Fruit fly (Drosophila melanogaster) whole organism, pupa: Measurements from ENCODE around the gene CG10026.

Source experiments
- CG12605 ChIP-seq: fragments of 200-800 bp; sonication (Bioruptor generic); IDR thresholded peaks from 2 replicates; pipeline ENCODE4 v1.3.6; 2022; ENCODE audit warnings: missing biosample characterization, missing genetic modification characterization
- CG13204 ChIP-seq: fragments of 200-800 bp; sonication (Bioruptor generic); optimal IDR thresholded peaks from 2 replicates; lab custom pipeline; 2018; ENCODE audit warnings: missing biosample characterization, mild to moderate bottlenecking, missing genetic modification characterization, moderate library complexity
- CG14655 ChIP-seq: fragments of 200-800 bp; sonication (Bioruptor generic); optimal IDR thresholded peaks from 3 replicates; lab custom pipeline; 2017; ENCODE audit warnings: mild to moderate bottlenecking, missing biosample characterization, missing genetic modification reagents, missing genetic modification characterization
- CG15710 ChIP-seq: fragments of 200-800 bp; sonication (Bioruptor generic); optimal IDR thresholded peaks from 2 replicates; lab custom pipeline; 2018; ENCODE audit warnings: missing biosample characterization, mild to moderate bottlenecking, missing genetic modification characterization, moderate library complexity
- CG17806 ChIP-seq: fragments of 200-800 bp; sonication (Bioruptor generic); optimal IDR thresholded peaks from 2 replicates; lab custom pipeline; 2018; ENCODE audit warnings: missing biosample characterization, mild to moderate bottlenecking, missing genetic modification characterization, moderate library complexity
- CG32121 ChIP-seq: fragments of 200-800 bp; sonication (Bioruptor generic); IDR thresholded peaks from 2 replicates; pipeline ENCODE4 v1.3.6; 2022; ENCODE audit warnings: missing biosample characterization, missing genetic modification characterization
- CG4496 ChIP-seq: fragments of 200-800 bp; sonication (Bioruptor generic); IDR thresholded peaks from 3 replicates; pipeline ENCODE4 v1.3.6; 2022; ENCODE audit warnings: missing biosample characterization, missing genetic modification characterization
- CG8159 ChIP-seq: fragments of 200-800 bp; sonication (Bioruptor generic); optimal IDR thresholded peaks from 3 replicates; lab custom pipeline; 2018; ENCODE audit warnings: missing biosample characterization, mild to moderate bottlenecking, missing genetic modification characterization, moderate library complexity
- EcR ChIP-seq: fragments of 200-800 bp; sonication (Bioruptor generic); optimal IDR thresholded peaks from 3 replicates; lab custom pipeline; 2019; ENCODE audit warnings: missing biosample characterization, missing genetic modification characterization, mild to moderate bottlenecking, moderate library complexity, missing genetic modification reagents
- Ets98B ChIP-seq: fragments of 200-800 bp; sonication (Bioruptor generic); IDR thresholded peaks from 2 replicates; pipeline ENCODE4 v1.3.6; 2022; ENCODE audit warnings: missing biosample characterization, missing genetic modification characterization
- Pif1A ChIP-seq: fragments of 200-800 bp; sonication (Bioruptor generic); optimal IDR thresholded peaks from 3 replicates; lab custom pipeline; 2016; ENCODE audit warnings: missing biosample characterization, missing genetic modification characterization
- gl ChIP-seq: fragments of 200-800 bp; sonication (Bioruptor generic); optimal IDR thresholded peaks from 2 replicates; lab custom pipeline; 2018; ENCODE audit warnings: missing biosample characterization, mild to moderate bottlenecking, missing genetic modification characterization

DNA sequence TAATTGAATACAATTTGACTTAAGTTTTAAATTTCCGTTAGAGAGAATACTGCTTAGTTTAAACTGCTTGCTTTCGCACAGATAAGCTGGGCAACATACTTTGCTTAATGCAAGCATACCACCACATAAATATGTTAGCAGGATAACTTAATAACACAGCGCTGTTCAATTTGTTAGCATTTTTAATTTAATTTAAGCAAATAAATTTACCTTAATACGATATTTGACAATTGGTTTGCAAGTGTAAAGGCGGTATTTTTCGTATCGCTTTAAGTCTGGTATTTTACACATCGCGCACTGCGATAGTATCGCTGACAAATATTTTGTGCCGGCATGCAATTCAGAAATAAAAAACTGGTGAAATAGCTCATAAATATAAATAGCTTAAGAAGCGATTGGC, 23.7 kb upstream of the CG10026 start, which contains the start of gene RtcB:
- TF ChIP-seq CG4496 (no peak), CG14655 (GFP tag; lab: Kevin White, UChicago) (no peak), CG32121 (GFP tag; lab: Robert Waterston, UW) (no peak), gl (tag; lab: Kevin White, UChicago) (no peak), CG13204 (GFP tag; lab: Kevin White, UChicago) (no peak), CG12605 (GFP tag; lab: Robert Waterston, UW) (no peak), Ets98B (GFP tag; lab: Robert Waterston, UW) (no peak), CG17806 (tag; lab: Kevin White, UChicago) (no peak), Pif1A (GFP tag; lab: Kevin White, UChicago) (no peak), CG8159 (tag; lab: Kevin White, UChicago) (no peak), CG15710 (tag; lab: Kevin White, UChicago) (no peak), EcR (GFP tag; lab: Kevin White, UChicago) (no peak)
